Fruit fly (Drosophila melanogaster) whole organism, wandering third instar larva: ENCODE data around the gene Imp.

Source experiments
- Abd-B ChIP-seq: fragments of >200 bp; optimal IDR thresholded peaks from 2 replicates; lab custom pipeline; 2017; ENCODE audit warnings: missing biosample characterization, missing genetic modification characterization
- CG32264 ChIP-seq: fragments of 200-800 bp; sonication (Bioruptor generic); optimal IDR thresholded peaks from 2 replicates; lab custom pipeline; 2016; ENCODE audit warnings: missing biosample characterization, missing genetic modification characterization
- CG9705 ChIP-seq: fragments of 200-800 bp; sonication (Bioruptor generic); optimal IDR thresholded peaks from 2 replicates; lab custom pipeline; 2018; ENCODE audit warnings: missing biosample characterization, mild to moderate bottlenecking, missing genetic modification characterization
- CrebA ChIP-seq: fragments of 200-800 bp; sonication (Bioruptor generic); optimal IDR thresholded peaks from 2 replicates; lab custom pipeline; 2016; ENCODE audit warnings: missing biosample characterization, mild to moderate bottlenecking, missing genetic modification characterization, borderline replicate concordance
- Dfd ChIP-seq: fragments of >200 bp; optimal IDR thresholded peaks from 2 replicates; lab custom pipeline; 2017; ENCODE audit warnings: missing biosample characterization, missing genetic modification characterization
- Dif ChIP-seq: fragments of 200-275, 200-300 bp; sonication (Bioruptor generic); optimal IDR thresholded peaks from 2 replicates; lab custom pipeline; 2018; ENCODE audit warnings: missing biosample characterization, missing genetic modification characterization; ENCODE audit not compliant: partially characterized antibody
- GATAd ChIP-seq: sonication (Bioruptor generic); optimal IDR thresholded peaks from 2 replicates; lab custom pipeline; 2016; ENCODE audit warnings: missing biosample characterization, missing genetic modification characterization
- HLH106 ChIP-seq: fragments of 200-800 bp; optimal IDR thresholded peaks from 3 replicates; lab custom pipeline; 2019; ENCODE audit warnings: missing biosample characterization, mild to moderate bottlenecking, missing genetic modification characterization, moderate library complexity
- Hnf4 ChIP-seq: fragments of 200-800 bp; sonication (Bioruptor generic); optimal IDR thresholded peaks from 2 replicates; lab custom pipeline; 2016; ENCODE audit warnings: missing biosample characterization, mild to moderate bottlenecking, missing genetic modification characterization
- Hr78 ChIP-seq: fragments of >200 bp; optimal IDR thresholded peaks from 2 replicates; lab custom pipeline; 2017; ENCODE audit warnings: missing biosample characterization, missing genetic modification characterization
- Hr83 ChIP-seq: fragments of 200-300 bp; sonication (Bioruptor generic); optimal IDR thresholded peaks from 2 replicates; lab custom pipeline; 2016; ENCODE audit warnings: missing biosample characterization, mild to moderate bottlenecking, missing genetic modification characterization, moderate library complexity; ENCODE audit not compliant: poor library complexity, severe bottlenecking
- Jra ChIP-seq: sonication (Bioruptor generic); optimal IDR thresholded peaks from 2 replicates; lab custom pipeline; 2016; ENCODE audit warnings: missing biosample characterization, missing genetic modification characterization
- Mio ChIP-seq: sonication (Bioruptor generic); optimal IDR thresholded peaks from 2 replicates; lab custom pipeline; 2016; ENCODE audit warnings: missing biosample characterization, missing genetic modification characterization
- Myc ChIP-seq: fragments of >200 bp; optimal IDR thresholded peaks from 2 replicates; lab custom pipeline; 2017
- N ChIP-seq: fragments of >200 bp; optimal IDR thresholded peaks from 2 replicates; lab custom pipeline; 2018; ENCODE audit warnings: missing biosample characterization, missing external identifiers, missing genetic modification characterization
- OdsH ChIP-seq: fragments of 200-800 bp; sonication (Bioruptor generic); optimal IDR thresholded peaks from 2 replicates; lab custom pipeline; 2016; ENCODE audit warnings: missing biosample characterization, mild to moderate bottlenecking, missing genetic modification characterization
- Rel ChIP-seq, 2 experiments: fragments of 200-800 bp; sonication (Bioruptor generic) in 1 of 2; optimal IDR thresholded peaks; 2 replicates in 1 of 2; 3 replicates in 1 of 2; lab custom pipeline; 2016 to 2019; ENCODE audit warnings: mild to moderate bottlenecking in 2 of 2, missing biosample characterization in 2 of 2, missing genetic modification characterization in 2 of 2, moderate library complexity in 1 of 2
- Sp1 ChIP-seq: fragments of 200-800 bp; sonication (Bioruptor generic); optimal IDR thresholded peaks from 3 replicates; lab custom pipeline; 2019; ENCODE audit warnings: missing biosample characterization, mild to moderate bottlenecking, missing genetic modification characterization, moderate library complexity
- Vsx2 ChIP-seq: fragments of 200-300, 225-300 bp; sonication (Bioruptor generic); optimal IDR thresholded peaks from 2 replicates; lab custom pipeline; 2018; ENCODE audit warnings: missing biosample characterization, missing genetic modification characterization; ENCODE audit not compliant: partially characterized antibody
- br ChIP-seq: fragments of 200-800 bp; sonication (Bioruptor generic); optimal IDR thresholded peaks from 2 replicates; lab custom pipeline; 2016; ENCODE audit warnings: missing biosample characterization, missing genetic modification characterization
- brk ChIP-seq: fragments of 200-800 bp; sonication (Bioruptor generic); optimal IDR thresholded peaks from 2 replicates; lab custom pipeline; 2016; ENCODE audit warnings: missing biosample characterization, mild to moderate bottlenecking, missing genetic modification characterization
- dl ChIP-seq, 2 experiments: fragments of 175-275, 200-275 bp in 1 of 2; fragments of 200-275 bp in 1 of 2; sonication (Bioruptor generic); optimal IDR thresholded peaks; lab custom pipeline; 2018; ENCODE audit warnings: mild to moderate bottlenecking in 2 of 2, missing biosample characterization in 2 of 2, missing genetic modification characterization in 2 of 2, moderate library complexity in 2 of 2; ENCODE audit not compliant: partially characterized antibody in 2 of 2, insufficient read depth in 1 of 2
- dmrt93B ChIP-seq: fragments of 200-800 bp; sonication (Bioruptor generic); optimal IDR thresholded peaks from 2 replicates; lab custom pipeline; 2018; ENCODE audit warnings: missing biosample characterization, mild to moderate bottlenecking, missing genetic modification characterization
- dsf ChIP-seq: sonication (Bioruptor generic); optimal IDR thresholded peaks from 2 replicates; lab custom pipeline; 2016; ENCODE audit warnings: missing biosample characterization, missing genetic modification characterization, borderline replicate concordance
- ey ChIP-seq: fragments of 200-800 bp; sonication (Bioruptor generic); optimal IDR thresholded peaks from 2 replicates; lab custom pipeline; 2016; ENCODE audit warnings: missing biosample characterization, missing genetic modification characterization
- foxo ChIP-seq, 2 experiments: fragments of 200-800 bp; sonication (Bioruptor generic); optimal IDR thresholded peaks; 2 replicates in 1 of 2; 3 replicates in 1 of 2; lab custom pipeline; 2016 to 2017; ENCODE audit warnings: missing biosample characterization in 2 of 2, missing genetic modification characterization in 2 of 2
- fru ChIP-seq: fragments of 200-800 bp; sonication (Bioruptor generic); optimal IDR thresholded peaks from 3 replicates; lab custom pipeline; 2016; ENCODE audit warnings: missing biosample characterization, mild to moderate bottlenecking, missing genetic modification characterization
- h ChIP-seq: fragments of 200-800 bp; sonication (Bioruptor generic); optimal IDR thresholded peaks from 3 replicates; lab custom pipeline; 2016; ENCODE audit warnings: missing biosample characterization, mild to moderate bottlenecking, missing genetic modification characterization
- jim ChIP-seq: fragments of 175-275, 200-325 bp; sonication (Bioruptor generic); optimal IDR thresholded peaks from 2 replicates; lab custom pipeline; 2016; ENCODE audit warnings: missing biosample characterization, mild to moderate bottlenecking, missing genetic modification characterization
- lola ChIP-seq: fragments of >200 bp; optimal IDR thresholded peaks from 2 replicates; lab custom pipeline; 2017; ENCODE audit warnings: missing biosample characterization, missing genetic modification characterization
- pan ChIP-seq: fragments of >200 bp; optimal IDR thresholded peaks from 2 replicates; lab custom pipeline; 2017
- psq ChIP-seq: fragments of 200-800 bp; sonication (Bioruptor generic); optimal IDR thresholded peaks from 3 replicates; lab custom pipeline; 2017; ENCODE audit warnings: missing biosample characterization, mild to moderate bottlenecking, missing genetic modification characterization, moderate library complexity
- rgr ChIP-seq: fragments of 200-800 bp; sonication (Bioruptor generic); optimal IDR thresholded peaks from 3 replicates; lab custom pipeline; 2016; ENCODE audit warnings: missing biosample characterization, mild to moderate bottlenecking, missing genetic modification characterization
- sage ChIP-seq: fragments of 200-800 bp; sonication (Bioruptor generic); optimal IDR thresholded peaks from 2 replicates; lab custom pipeline; 2016; ENCODE audit warnings: missing biosample characterization, mild to moderate bottlenecking, missing genetic modification characterization
- sv ChIP-seq: fragments of 200-800 bp; sonication (Bioruptor generic); optimal IDR thresholded peaks from 3 replicates; lab custom pipeline; 2016; ENCODE audit warnings: missing biosample characterization, missing genetic modification characterization
- tai ChIP-seq: sonication (Bioruptor generic); optimal IDR thresholded peaks from 2 replicates; lab custom pipeline; 2016; ENCODE audit warnings: missing biosample characterization, missing genetic modification characterization
- usp ChIP-seq: fragments of >200 bp; optimal IDR thresholded peaks from 2 replicates; lab custom pipeline; 2017; ENCODE audit warnings: missing biosample characterization, missing genetic modification characterization
- woc ChIP-seq: sonication (Bioruptor generic); optimal IDR thresholded peaks from 2 replicates; lab custom pipeline; 2016; ENCODE audit warnings: missing biosample characterization, mild to moderate bottlenecking, missing genetic modification characterization

The Imp gene

DNA sequence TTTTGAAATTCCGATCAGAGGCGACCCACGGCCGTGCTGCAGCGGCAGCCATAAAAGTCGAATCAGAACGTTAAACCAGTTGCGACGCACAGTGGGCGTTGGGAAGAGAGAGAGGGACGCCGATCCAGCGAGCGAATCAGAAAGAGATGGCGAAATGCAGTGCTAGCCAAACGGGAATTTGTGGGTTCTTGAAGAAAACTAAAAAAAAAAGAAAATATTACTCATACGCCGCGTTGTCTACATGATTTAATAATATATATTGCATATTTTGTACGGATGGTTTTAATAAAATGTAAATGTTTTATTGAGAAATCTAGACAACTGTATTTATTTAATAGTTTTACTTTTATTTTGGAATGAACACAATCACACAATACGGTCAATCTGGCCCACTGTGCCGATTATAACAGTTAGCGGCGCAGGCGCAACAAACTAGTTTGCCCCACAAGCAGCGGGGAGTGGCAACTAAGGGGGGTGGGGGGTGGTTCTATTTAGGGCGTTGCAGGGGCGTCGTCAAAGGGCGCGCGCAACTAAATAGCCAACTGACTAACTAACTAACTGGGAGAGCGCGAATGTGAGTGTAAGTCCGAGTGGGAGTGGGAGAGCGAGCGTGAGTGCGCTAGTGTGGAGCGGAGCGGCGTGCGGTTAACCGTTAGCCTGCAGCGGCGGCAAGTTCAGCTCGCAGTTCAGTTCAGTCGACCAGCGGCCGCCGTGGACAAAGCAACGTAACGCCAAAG is 52.1 kb downstream of the Imp start, which contains the start of gene CG15211 (continued):
- TF ChIP-seq Hr83 (GFP tag; lab: Kevin White, UChicago) (no peak), ey (GFP tag; lab: Kevin White, UChicago) (peak; percentile 40)

dm6 chrX:10768043-10768674 is 55.9 kb downstream of the Imp start, which contains the start of the genes Atg8a and BTBD9:
Gene Atg8a, minus strand, starts transcription at chrX:10768338.
Gene BTBD9, plus strand, starts transcription at chrX:10768537.
- TF ChIP-seq Hr78 (GFP tag; lab: Kevin White, UChicago) (no peak), Sp1 (no peak), woc (GFP tag; lab: Kevin White, UChicago) (no peak), brk (GFP tag; lab: Kevin White, UChicago) (no peak), rgr (GFP tag; lab: Kevin White, UChicago) (peak; percentile 28), GATAd (GFP tag; lab: Kevin White, UChicago) (no peak), foxo (GFP tag; optimal IDR thresholded peaks at IDR 0.05; lab: Kevin White, UChicago) (peak in 1 of 2 experiments; percentile 0), dl (GFP tag; optimal IDR thresholded peaks at IDR 0.05; lab: Kevin White, UChicago; ENCODE audit: insufficient read depth in 1 of 2, partially characterized antibody in 2 of 2) (no peak), Dfd (GFP tag; lab: Kevin White, UChicago) (no peak), jim (no peak), br (GFP tag; lab: Kevin White, UChicago) (peak; percentile 13), CrebA (GFP tag; lab: Kevin White, UChicago) (no peak), HLH106 (no peak), psq (no peak), Abd-B (GFP tag; lab: Kevin White, UChicago) (no peak), OdsH (GFP tag; lab: Kevin White, UChicago) (peak; percentile 12), Jra (GFP tag; lab: Kevin White, UChicago) (no peak), Mio (GFP tag; lab: Kevin White, UChicago) (no peak), CG32264 (GFP tag; lab: Kevin White, UChicago) (no peak), sage (no peak), N (GFP tag; lab: Kevin White, UChicago) (no peak), CG9705 (no peak), Rel (GFP tag; optimal IDR thresholded peaks at IDR 0.05; lab: Kevin White, UChicago) (no peak), Rel (tag; optimal IDR thresholded peaks at IDR 0.05; lab: Kevin White, UChicago) (peak; percentile 19), pan (no peak), usp (GFP tag; lab: Kevin White, UChicago) (no peak), sv (GFP tag; lab: Kevin White, UChicago) (peak; percentile 15), tai (GFP tag; lab: Kevin White, UChicago) (no peak), lola (GFP tag; lab: Kevin White, UChicago) (no peak), dmrt93B (GFP tag; lab: Kevin White, UChicago) (no peak), dsf (GFP tag; lab: Kevin White, UChicago) (no peak), fru (GFP tag; lab: Kevin White, UChicago) (peak; percentile 35), Vsx2 (GFP tag; lab: Kevin White, UChicago) (no peak), Hnf4 (GFP tag; lab: Kevin White, UChicago) (no peak), Myc (lab: Kevin White, UChicago) (peak; percentile 64), Dif (GFP tag; lab: Kevin White, UChicago) (no peak), Hr83 (GFP tag; lab: Kevin White, UChicago) (peak; percentile 45), ey (GFP tag; lab: Kevin White, UChicago) (no peak), h (GFP tag; lab: Kevin White, UChicago) (peak; percentile 23)
